Fruit fly (Drosophila melanogaster) whole organism, embryonic: Measurements from ENCODE around the gene PAN3.
A peak's percentile ranks its signal among the peaks of the same experiment; 100 is the strongest.

ENCODE experiments used
- Atf-2 ChIP-seq: fragments of 200-800 bp; sonication (Bioruptor generic); optimal IDR thresholded peaks from 2 replicates; lab custom pipeline; 2016; ENCODE audit warnings: missing biosample characterization, missing genetic modification characterization
- Awh ChIP-seq: fragments of 200-800 bp; sonication (Bioruptor generic); IDR thresholded peaks from 2 replicates; pipeline ENCODE4, ENCODE4 v1.3.6; 2022; ENCODE audit warnings: missing biosample characterization, missing genetic modification characterization
- Blimp-1 ChIP-seq: fragments of 200-800 bp; sonication (Bioruptor generic); optimal IDR thresholded peaks from 3 replicates; lab custom pipeline; 2018; ENCODE audit warnings: missing biosample characterization, missing genetic modification characterization, mild to moderate bottlenecking, moderate library complexity, missing genetic modification reagents
- CG10979 ChIP-seq: fragments of 200-800 bp; sonication (Bioruptor generic); optimal IDR thresholded peaks from 2 replicates; lab custom pipeline; 2018; ENCODE audit warnings: missing biosample characterization, mild to moderate bottlenecking, missing genetic modification characterization, moderate library complexity
- CG11456 ChIP-seq: fragments of 200-800 bp; sonication (Bioruptor generic); IDR thresholded peaks from 3 replicates; pipeline ENCODE4 v1.3.6; 2022; ENCODE audit warnings: missing biosample characterization, missing genetic modification characterization
- CG11723 ChIP-seq: fragments of 200-800 bp; sonication (Bioruptor generic); optimal IDR thresholded peaks from 2 replicates; lab custom pipeline; 2017; ENCODE audit warnings: missing biosample characterization, mild to moderate bottlenecking, missing genetic modification characterization
- CG12155 ChIP-seq: fragments of 200-800 bp; sonication (Bioruptor generic); optimal IDR thresholded peaks from 3 replicates; lab custom pipeline; 2016; ENCODE audit warnings: missing biosample characterization, missing genetic modification characterization
- CG12236 ChIP-seq: fragments of 200-800 bp; sonication (Bioruptor generic); optimal IDR thresholded peaks from 2 replicates; lab custom pipeline; 2016; ENCODE audit warnings: missing biosample characterization, missing genetic modification characterization
- CG14860 ChIP-seq: fragments of 200-800 bp; sonication (Bioruptor generic); IDR thresholded peaks from 3 replicates; pipeline ENCODE4 v1.3.6; 2022; ENCODE audit warnings: missing biosample characterization, missing genetic modification characterization; ENCODE audit not compliant: partially characterized antibody
- CG15011 ChIP-seq: fragments of 200-800 bp; sonication (Bioruptor generic); optimal IDR thresholded peaks from 3 replicates; lab custom pipeline; 2018; ENCODE audit warnings: missing biosample characterization, mild to moderate bottlenecking, missing genetic modification characterization
- CG17385 ChIP-seq: fragments of 200-800 bp; sonication (Bioruptor generic); optimal IDR thresholded peaks from 3 replicates; lab custom pipeline; 2018; ENCODE audit warnings: missing biosample characterization, mild to moderate bottlenecking, missing genetic modification characterization
- CG17568 ChIP-seq: fragments of 200-800 bp; sonication (Bioruptor generic); optimal IDR thresholded peaks from 2 replicates; lab custom pipeline; 2018; ENCODE audit warnings: missing biosample characterization, mild to moderate bottlenecking, missing genetic modification characterization, moderate library complexity
- CG18599 ChIP-seq: fragments of 200-800 bp; sonication (Bioruptor generic); optimal IDR thresholded peaks from 3 replicates; lab custom pipeline; 2017; ENCODE audit warnings: missing biosample characterization, missing genetic modification characterization, mild to moderate bottlenecking, moderate library complexity, missing genetic modification reagents
- CG31224 ChIP-seq: fragments of 200-800 bp; sonication (Bioruptor generic); IDR thresholded peaks from 2 replicates; pipeline ENCODE4 v1.3.6; 2022; ENCODE audit warnings: missing biosample characterization, missing genetic modification characterization
- CG32532 ChIP-seq: fragments of 200-800 bp; sonication (Bioruptor generic); IDR thresholded peaks from 2 replicates; pipeline ENCODE4 v1.3.6; 2022; ENCODE audit warnings: missing biosample characterization, missing genetic modification characterization
- CG34422 ChIP-seq: fragments of 200-800 bp; sonication (Bioruptor generic); IDR thresholded peaks from 3 replicates; pipeline ENCODE4 v1.3.6; 2022; ENCODE audit warnings: missing biosample characterization, missing genetic modification characterization
- CG3838 ChIP-seq: fragments of 200-800 bp; sonication (Bioruptor generic); optimal IDR thresholded peaks from 3 replicates; lab custom pipeline; 2016; ENCODE audit warnings: missing biosample characterization, missing genetic modification characterization
- CG4360 ChIP-seq: fragments of 200-800 bp; sonication (Bioruptor generic); IDR thresholded peaks from 2 replicates; pipeline ENCODE4 v1.3.6; 2022; ENCODE audit warnings: missing biosample characterization, missing genetic modification characterization
- CG4617 ChIP-seq: fragments of 200-800 bp; sonication (Bioruptor generic); optimal IDR thresholded peaks from 3 replicates; lab custom pipeline; 2016; ENCODE audit warnings: missing biosample characterization, missing genetic modification characterization, borderline replicate concordance
- CG4854 ChIP-seq: fragments of 200-800 bp; sonication (Bioruptor generic); optimal IDR thresholded peaks from 2 replicates; lab custom pipeline; 2016; ENCODE audit warnings: missing biosample characterization, missing genetic modification characterization, inconsistent platforms
- CG6272 ChIP-seq: fragments of 200-800 bp; sonication (Bioruptor generic); IDR thresholded peaks from 2 replicates; pipeline ENCODE4 v1.3.6; 2022; ENCODE audit warnings: missing biosample characterization, missing genetic modification characterization
- CG6854 ChIP-seq: fragments of 200-800 bp; sonication (Bioruptor generic); optimal IDR thresholded peaks from 3 replicates; lab custom pipeline; 2017; ENCODE audit warnings: missing biosample characterization, mild to moderate bottlenecking, missing genetic modification characterization
- CG8290 ChIP-seq, 3 experiments: fragments of 200-800 bp; sonication (Bioruptor generic); optimal IDR thresholded peaks; 2 replicates each; lab custom pipeline; 2016 to 2019; ENCODE audit warnings: missing biosample characterization in 3 of 3, missing genetic modification characterization in 3 of 3, mild to moderate bottlenecking in 2 of 3, moderate library complexity in 1 of 3
- CG8388 ChIP-seq: fragments of 200-800 bp; sonication (Bioruptor generic); optimal IDR thresholded peaks from 2 replicates; lab custom pipeline; 2019; ENCODE audit warnings: missing biosample characterization, mild to moderate bottlenecking, missing genetic modification characterization, moderate library complexity
- CG8924 ChIP-seq: fragments of 200-800 bp; optimal IDR thresholded peaks from 3 replicates; lab custom pipeline; 2019; ENCODE audit warnings: missing biosample characterization, mild to moderate bottlenecking, missing genetic modification characterization, moderate library complexity
- CG9609 ChIP-seq: fragments of 200-800 bp; sonication (Bioruptor generic); optimal IDR thresholded peaks from 3 replicates; lab custom pipeline; 2016; ENCODE audit warnings: missing biosample characterization, missing genetic modification characterization
- Dp ChIP-seq: fragments of 200-800 bp; sonication (Bioruptor generic); optimal IDR thresholded peaks from 2 replicates; lab custom pipeline; 2018; ENCODE audit warnings: missing biosample characterization, mild to moderate bottlenecking, missing genetic modification characterization, moderate library complexity
- GATAe ChIP-seq: fragments of 200-800 bp; sonication (Bioruptor generic); conservative IDR thresholded peaks from 2 replicates; pipeline ENCODE4 v1.3.6; 2022; ENCODE audit warnings: missing biosample characterization, missing genetic modification characterization
- HmgZ ChIP-seq: fragments of 200-800 bp; sonication (Bioruptor generic); optimal IDR thresholded peaks from 2 replicates; lab custom pipeline; 2018; ENCODE audit warnings: missing biosample characterization, mild to moderate bottlenecking, missing genetic modification characterization
- Nf-YC ChIP-seq: fragments of 200-800 bp; optimal IDR thresholded peaks from 3 replicates; lab custom pipeline; 2019; ENCODE audit warnings: missing biosample characterization, mild to moderate bottlenecking, missing genetic modification characterization, moderate library complexity
- Spps ChIP-seq: fragments of 200-800 bp; sonication (Bioruptor generic); optimal IDR thresholded peaks from 2 replicates; lab custom pipeline; 2018; ENCODE audit warnings: missing biosample characterization, mild to moderate bottlenecking, missing genetic modification characterization
- Xrp1 ChIP-seq: fragments of 200-800 bp; sonication (Bioruptor generic); IDR thresholded peaks from 2 replicates; pipeline ENCODE4 v1.3.6; 2022; ENCODE audit warnings: missing biosample characterization, missing genetic modification characterization
- cg ChIP-seq: fragments of 200-800 bp; sonication (Bioruptor generic); optimal IDR thresholded peaks from 3 replicates; lab custom pipeline; 2019; ENCODE audit warnings: missing biosample characterization, mild to moderate bottlenecking, missing genetic modification characterization, moderate library complexity
- chm ChIP-seq: fragments of 200-800 bp; sonication (Bioruptor generic); IDR thresholded peaks from 2 replicates; pipeline ENCODE4 v1.3.6; 2022; ENCODE audit warnings: missing biosample characterization, missing genetic modification characterization
- danr ChIP-seq: fragments of 200-800 bp; sonication (Bioruptor generic); IDR thresholded peaks from 2 replicates; pipeline ENCODE4 v1.3.6; 2022; ENCODE audit warnings: missing biosample characterization, missing genetic modification characterization
- emc ChIP-seq: fragments of 200-800 bp; sonication (Bioruptor generic); optimal IDR thresholded peaks from 2 replicates; lab custom pipeline; 2016; ENCODE audit warnings: missing biosample characterization, missing genetic modification characterization
- fru ChIP-seq: fragments of >200 bp; optimal IDR thresholded peaks from 2 replicates; lab custom pipeline; 2017
- hkb ChIP-seq, 2 experiments: fragments of 200-800 bp in 1 of 2; fragments of >200 bp in 1 of 2; sonication (Bioruptor generic) in 1 of 2; IDR thresholded peaks in 1 of 2; optimal IDR thresholded peaks in 1 of 2; 2 replicates each; pipeline versions ENCODE4 v1.3.6 to Lab custom; 2017 to 2022; ENCODE audit warnings: missing biosample characterization in 1 of 2, missing genetic modification characterization in 1 of 2
- lmd ChIP-seq: fragments of 200-800 bp; sonication (Bioruptor generic); IDR thresholded peaks from 2 replicates; pipeline ENCODE4 v1.3.6; 2022; ENCODE audit warnings: missing biosample characterization, missing genetic modification characterization
- mirr ChIP-seq: fragments of 200-800 bp; sonication (Bioruptor generic); optimal IDR thresholded peaks from 3 replicates; lab custom pipeline; 2018; ENCODE audit warnings: missing biosample characterization, mild to moderate bottlenecking, missing genetic modification characterization
- mld ChIP-seq: fragments of 200-800 bp; sonication (Bioruptor generic); IDR thresholded peaks from 3 replicates; pipeline ENCODE4 v1.3.6; 2022; ENCODE audit warnings: missing biosample characterization, missing genetic modification characterization; ENCODE audit not compliant: partially characterized antibody
- salm ChIP-seq: fragments of 200-800 bp; sonication (Bioruptor generic); optimal IDR thresholded peaks from 2 replicates; lab custom pipeline; 2018; ENCODE audit warnings: missing biosample characterization, mild to moderate bottlenecking, missing genetic modification characterization
- scrt ChIP-seq: fragments of 200-800 bp; sonication (Bioruptor generic); optimal IDR thresholded peaks from 2 replicates; lab custom pipeline; 2018; ENCODE audit warnings: missing biosample characterization, mild to moderate bottlenecking, missing genetic modification characterization, moderate library complexity
- sima ChIP-seq: fragments of 200-800 bp; sonication (Bioruptor generic); optimal IDR thresholded peaks from 2 replicates; lab custom pipeline; 2016; ENCODE audit warnings: missing biosample characterization, missing genetic modification characterization
- stwl ChIP-seq: fragments of 200-800 bp; sonication (Bioruptor generic); optimal IDR thresholded peaks from 3 replicates; lab custom pipeline; 2018; ENCODE audit warnings: missing biosample characterization, mild to moderate bottlenecking, missing genetic modification characterization, moderate library complexity
- tll ChIP-seq, 2 experiments: fragments of 200-800 bp in 1 of 2; fragments of >200 bp in 1 of 2; sonication (Bioruptor generic) in 1 of 2; optimal IDR thresholded peaks; 2 replicates each; lab custom pipeline; 2017 to 2019; ENCODE audit warnings: missing biosample characterization in 2 of 2, missing genetic modification characterization in 2 of 2, mild to moderate bottlenecking in 1 of 2, moderate library complexity in 1 of 2
- zf30C ChIP-seq: fragments of 200-800 bp; sonication (Bioruptor generic); optimal IDR thresholded peaks from 3 replicates; lab custom pipeline; 2018; ENCODE audit warnings: missing biosample characterization, mild to moderate bottlenecking, missing genetic modification characterization

PAN3 gene

DNA sequence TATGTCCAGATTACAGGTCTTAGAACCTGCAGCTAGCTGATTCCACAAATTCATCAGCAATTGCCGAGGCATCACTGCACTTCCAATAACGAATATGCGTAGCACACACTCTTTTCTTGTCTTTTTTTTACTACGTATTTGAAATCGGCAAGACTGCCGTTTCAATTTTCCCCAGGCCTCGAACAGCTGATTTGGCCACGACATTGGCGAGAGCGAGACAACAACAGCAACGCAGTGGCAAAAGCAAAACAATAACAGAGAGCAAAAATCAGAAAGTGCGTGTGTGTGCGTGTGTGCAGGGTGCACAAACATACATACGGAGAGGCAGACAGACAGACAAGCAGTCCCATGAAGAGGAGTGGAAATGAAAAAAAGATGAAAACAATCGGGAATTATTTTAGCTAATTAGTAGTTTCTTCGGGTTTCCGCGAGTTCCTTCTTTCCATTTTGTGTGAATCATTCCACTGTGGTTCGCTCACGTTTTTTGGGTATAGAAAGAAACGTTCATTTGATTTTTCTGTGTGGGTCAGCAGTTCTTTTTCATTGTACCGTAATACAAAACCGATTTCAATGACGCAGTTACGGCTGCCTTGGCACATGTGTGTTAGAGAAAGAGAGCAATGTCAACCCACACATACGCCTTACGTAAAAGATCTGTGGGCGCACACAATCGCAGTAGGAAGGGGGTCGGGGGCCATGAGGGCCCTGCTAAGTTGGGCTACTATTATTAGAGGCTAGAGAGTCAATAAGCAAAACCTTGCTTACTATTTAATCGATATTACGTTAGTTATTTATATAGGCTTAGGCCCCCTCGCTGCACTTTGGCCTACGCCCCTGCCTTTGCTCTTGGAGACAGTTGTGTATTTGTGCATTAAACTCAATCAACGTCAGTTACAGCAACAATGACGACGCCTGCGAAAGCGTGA is 10.6 kb upstream of the PAN3 start (continued):
- TF ChIP-seq salm (tag; lab: Kevin White, UChicago) (peak; percentile 95), CG18599 (peak; percentile 99), CG9609 (GFP tag; lab: Kevin White, UChicago) (peak; percentile 99), stwl (tag; lab: Kevin White, UChicago) (no peak), Spps (peak; percentile 77), tll (GFP tag; optimal IDR thresholded peaks at IDR 0.05; lab: Kevin White, UChicago) (peak in 1 of 2 experiments; percentile 32), lmd (GFP tag; lab: Robert Waterston, UW) (peak; percentile 99), GATAe (peak; percentile 97), Awh (GFP tag; lab: Robert Waterston, UW) (peak; percentile 99), CG15011 (GFP tag; lab: Kevin White, UChicago) (peak; percentile 97), CG6854 (GFP tag; lab: Kevin White, UChicago) (peak; percentile 96), mld (no peak), CG4360 (GFP tag; lab: Robert Waterston, UW) (peak; percentile 91), CG10979 (tag; lab: Kevin White, UChicago) (peak; percentile 95), CG11456 (peak; percentile 99), Atf-2 (peak; percentile 98), CG8924 (tag; lab: Kevin White, UChicago) (peak; percentile 96), fru (lab: Kevin White, UChicago) (no peak), emc (GFP tag; lab: Kevin White, UChicago) (peak; percentile 97), scrt (GFP tag; lab: Kevin White, UChicago) (peak; percentile 95), CG31224 (GFP tag; lab: Robert Waterston, UW) (peak; percentile 97), Nf-YC (tag; lab: Kevin White, UChicago) (peak; percentile 81), mirr (GFP tag; lab: Kevin White, UChicago) (peak; percentile 94), CG6272 (GFP tag; lab: Robert Waterston, UW) (peak; percentile 99), danr (peak; percentile 98), CG12236 (GFP tag; lab: Kevin White, UChicago) (peak; percentile 98), CG8388 (GFP tag; lab: Kevin White, UChicago) (peak; percentile 96), CG3838 (GFP tag; lab: Kevin White, UChicago) (peak; percentile 95), CG32532 (peak; percentile 100), zf30C (GFP tag; lab: Kevin White, UChicago) (no peak), CG17568 (GFP tag; lab: Kevin White, UChicago) (peak; percentile 96), CG17385 (GFP tag; lab: Kevin White, UChicago) (peak; percentile 94), chm (GFP tag; lab: Robert Waterston, UW) (peak; percentile 99), CG8290 (GFP tag; optimal IDR thresholded peaks at IDR 0.05; lab: Kevin White, UChicago) (peak; percentile 94), CG8290 (tag; optimal IDR thresholded peaks at IDR 0.05; lab: Kevin White, UChicago) (peak; percentile 86 to 100), HmgZ (tag; lab: Kevin White, UChicago) (peak; percentile 99), Dp (peak; percentile 7), CG12155 (peak; percentile 98), cg (GFP tag; lab: Kevin White, UChicago) (peak; percentile 89), CG11723 (peak; percentile 99), CG14860 (GFP tag; lab: Robert Waterston, UW) (no peak), CG4617 (peak; percentile 98), CG34422 (GFP tag; lab: Robert Waterston, UW) (peak; percentile 99), Xrp1 (GFP tag; lab: Robert Waterston, UW) (peak; percentile 99), Blimp-1 (GFP tag; lab: Kevin White, UChicago) (peak; percentile 95), hkb (optimal IDR thresholded peaks at IDR 0.05; lab: Kevin White, UChicago) (no peak), hkb (GFP tag; IDR thresholded peaks at IDR 0.05; lab: Robert Waterston, UW) (peak; percentile 99), CG4854 (GFP tag; lab: Kevin White, UChicago) (peak; percentile 97), sima (GFP tag; lab: Kevin White, UChicago) (peak; percentile 93)
